Worm (Caenorhabditis elegans): ENCODE results near the gene B0244.15.

DNA sequence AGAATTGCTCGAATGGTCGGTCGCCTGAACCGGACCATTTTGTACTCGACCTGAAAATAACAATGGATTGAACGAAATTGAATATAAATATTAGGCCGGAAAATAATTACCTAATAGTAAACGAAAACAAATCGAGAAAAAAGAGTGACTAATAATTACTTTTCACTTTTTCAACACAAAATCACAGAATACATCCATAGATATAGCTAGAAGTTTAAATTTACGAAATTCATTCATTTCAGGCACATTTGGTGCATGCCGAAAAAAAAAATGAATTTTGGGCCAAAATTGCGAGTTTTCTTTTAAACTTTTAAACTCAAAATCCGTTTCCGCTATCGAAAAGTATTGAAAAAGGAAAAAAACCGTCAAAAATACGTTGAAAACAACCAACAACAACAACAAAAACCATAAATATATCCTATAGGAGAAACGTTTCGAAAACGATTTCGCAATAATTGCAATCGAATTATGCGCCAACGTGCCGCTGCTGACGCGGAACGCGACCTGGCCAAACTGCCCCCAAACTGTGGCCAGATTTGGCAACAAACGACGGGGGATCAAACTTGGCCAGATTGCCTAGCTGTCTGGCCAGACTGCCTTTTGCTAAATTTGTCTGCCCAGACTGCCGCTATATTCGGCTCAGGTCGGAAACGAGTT, 42.2 kb downstream of the B0244.15 start, which contains the start of gene Y37B11A.3:
- TF ChIP-seq fkh-10 (GFP tag; optimal IDR thresholded peaks at IDR 0.05) (no peak), nhr-11 (tag; optimal IDR thresholded peaks at IDR 0.05) (no peak), K09A11.1 (tag; optimal IDR thresholded peaks at IDR 0.05; ENCODE audit: insufficient read depth) (no peak), madf-2 (tag; optimal IDR thresholded peaks at IDR 0.05) (no peak), ceh-22 (tag; optimal IDR thresholded peaks at IDR 0.05) (no peak), syd-9 (tag; optimal IDR thresholded peaks at IDR 0.05) (no peak), hlh-8 (tag; optimal IDR thresholded peaks at IDR 0.05) (no peak), pha-4 (tag; optimal IDR thresholded peaks at IDR 0.05) (no peak)

Data from whole organism, late embryonic.